Worm (Caenorhabditis elegans) whole organism, L4 larva: ENCODE data around the gene K12H6.7.

Source experiments
- D1046.2 ChIP-seq: fragments of 200-800 bp; sonication (Bioruptor generic); IDR thresholded peaks from 2 replicates; pipeline ENCODE4 v1.3.6; 2022; ENCODE audit warnings: missing genetic modification characterization, missing compliant biosample characterization
- Y105C5A.15 ChIP-seq: fragments of 200-800 bp; sonication (Bioruptor generic); IDR thresholded peaks from 2 replicates; pipeline ENCODE4 v1.3.6; 2022; ENCODE audit warnings: missing genetic modification characterization, missing compliant biosample characterization
- Y5F2A.4 ChIP-seq: fragments of 200-800 bp; sonication (Bioruptor generic); optimal IDR thresholded peaks from 2 replicates; lab custom pipeline; 2018; ENCODE audit warnings: mild to moderate bottlenecking, missing genetic modification characterization, missing compliant biosample characterization
- aly-2 ChIP-seq: sonication (generic microtip); optimal IDR thresholded peaks from 2 replicates; lab custom pipeline; 2018; ENCODE audit warnings: missing biosample characterization, missing genetic modification characterization
- madf-9 ChIP-seq: fragments of 200-800 bp; sonication (Bioruptor generic); conservative IDR thresholded peaks from 2 replicates; pipeline ENCODE4 v1.3.6; 2022; ENCODE audit warnings: missing genetic modification reagents, missing genetic modification characterization, missing compliant biosample characterization
- mdl-1 ChIP-seq, 2 experiments: fragments of 150-350 bp in 1 of 2; sonication (generic microtip) in 1 of 2; optimal IDR thresholded peaks; 2 replicates each; lab custom pipeline; 2014 to 2017; ENCODE audit warnings: missing biosample characterization in 2 of 2, missing genetic modification characterization in 2 of 2
- mep-1 ChIP-seq: fragments of 150-350 bp; sonication (generic microtip); optimal IDR thresholded peaks from 3 replicates; lab custom pipeline; 2014; ENCODE audit warnings: missing biosample characterization, missing genetic modification characterization
- mxl-2 ChIP-seq: fragments of 200-800 bp; sonication (Bioruptor generic); conservative IDR thresholded peaks from 2 replicates; pipeline ENCODE4 v1.3.6; 2022; ENCODE audit warnings: missing genetic modification reagents, missing genetic modification characterization, missing compliant biosample characterization
- nhr-11 ChIP-seq: fragments of 150-350 bp; optimal IDR thresholded peaks from 2 replicates; lab custom pipeline; 2014; ENCODE audit warnings: missing biosample characterization, missing genetic modification characterization
- nhr-237 ChIP-seq: sonication (generic microtip); optimal IDR thresholded peaks from 2 replicates; lab custom pipeline; 2017; ENCODE audit warnings: missing biosample characterization, missing genetic modification characterization
- nhr-28 ChIP-seq: fragments of 150-350 bp; optimal IDR thresholded peaks from 2 replicates; lab custom pipeline; 2014; ENCODE audit warnings: missing biosample characterization, missing genetic modification characterization
- pha-4 ChIP-seq, 2 experiments: fragments of 150-350 bp in 1 of 2; fragments of 200-800 bp in 1 of 2; sonication (Bioruptor generic) in 1 of 2; IDR thresholded peaks in 1 of 2; optimal IDR thresholded peaks in 1 of 2; 2 replicates each; pipeline versions ENCODE4 v1.3.6 to Lab custom; 2014 to 2022; ENCODE audit warnings: missing genetic modification characterization in 2 of 2, missing genetic modification reagents in 2 of 2, missing biosample characterization in 1 of 2, missing compliant biosample characterization in 1 of 2
- pqm-1 ChIP-seq: sonication (generic microtip); optimal IDR thresholded peaks from 2 replicates; lab custom pipeline; 2017; ENCODE audit warnings: missing biosample characterization, missing genetic modification characterization
- skn-1 ChIP-seq: fragments of 150-350 bp; optimal IDR thresholded peaks from 2 replicates; lab custom pipeline; 2014; ENCODE audit warnings: missing biosample characterization, missing genetic modification characterization

DNA sequence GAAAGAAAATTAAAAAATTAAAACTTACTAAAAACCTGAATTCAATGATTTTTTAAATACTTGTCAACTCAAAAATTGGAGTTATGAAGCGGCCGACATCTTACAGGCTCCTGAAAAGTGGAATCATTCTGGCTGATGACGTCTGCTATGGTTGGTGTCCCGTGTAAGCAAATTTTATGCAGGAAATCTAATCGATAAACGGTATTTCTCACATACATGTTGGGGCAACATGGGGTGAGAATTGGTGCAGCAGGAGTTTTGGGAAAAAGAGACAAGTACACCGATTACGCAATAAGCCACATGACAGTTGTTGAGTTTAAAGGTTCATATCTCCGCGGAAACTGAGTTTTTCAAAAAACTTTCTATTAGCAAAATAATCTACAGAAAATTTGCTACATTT lies 21.3 kb downstream of the K12H6.7 start, which contains the start of gene K12H6.2:
- TF ChIP-seq nhr-237 (tag; lab: Kevin White, UChicago) (no peak), mxl-2 (GFP tag; lab: Robert Waterston, UW) (no peak), mdl-1 (tag; optimal IDR thresholded peaks at IDR 0.05; lab: Kevin White, UChicago) (no peak), nhr-28 (tag; lab: Kevin White, UChicago) (no peak), madf-9 (no peak), pqm-1 (tag; lab: Kevin White, UChicago) (no peak), D1046.2 (GFP tag; lab: Robert Waterston, UW) (no peak), aly-2 (tag; lab: Kevin White, UChicago) (no peak), skn-1 (tag; lab: Kevin White, UChicago) (no peak), nhr-11 (tag; lab: Kevin White, UChicago) (no peak), Y105C5A.15 (GFP tag; lab: Robert Waterston, UW) (no peak), pha-4 (GFP tag; IDR thresholded peaks at IDR 0.05; lab: Robert Waterston, UW) (no peak), pha-4 (tag; optimal IDR thresholded peaks at IDR 0.05; lab: Kevin White, UChicago) (no peak), Y5F2A.4 (GFP tag; lab: Kevin White, UChicago) (no peak), mep-1 (tag; lab: Kevin White, UChicago) (no peak)
